Worm (Caenorhabditis elegans) whole organism, late embryonic: ENCODE results near the gene dsh-2.

Experiments
- T23F11.4 ChIP-seq: fragments of 200-800 bp; sonication (Bioruptor generic); optimal IDR thresholded peaks from 2 replicates; lab custom pipeline; 2018; ENCODE audit warnings: mild to moderate bottlenecking, missing genetic modification characterization, missing compliant biosample characterization
- elt-2 ChIP-seq: sonication (generic microtip); optimal IDR thresholded peaks from 2 replicates; lab custom pipeline; 2016; ENCODE audit warnings: missing genetic modification reagents, missing genetic modification characterization, missing compliant biosample characterization
- nhr-11 ChIP-seq: fragments of 150-350 bp; optimal IDR thresholded peaks from 2 replicates; lab custom pipeline; 2014; ENCODE audit warnings: missing biosample characterization, missing genetic modification characterization
- pqm-1 ChIP-seq: sonication (generic microtip); optimal IDR thresholded peaks from 2 replicates; lab custom pipeline; 2016; ENCODE audit warnings: missing genetic modification characterization, missing compliant biosample characterization

ce11 chrII:5120612-5121011 is 39.6 kb upstream of the dsh-2 start:
- TF ChIP-seq nhr-11 (tag; lab: Kevin White, UChicago): no peak
- no peak for TF ChIP-seq pqm-1 (tag; lab: Kevin White, UChicago)
- TF ChIP-seq elt-2: no peak
- no peak for TF ChIP-seq T23F11.4
